Fruit fly (Drosophila melanogaster) whole organism, embryonic: ENCODE measurements around the gene Dpm2.

ENCODE experiments used
- Bgb ChIP-seq: fragments of 200-800 bp; sonication (Bioruptor generic); IDR thresholded peaks from 2 replicates; pipeline ENCODE4 v1.3.6; 2022; ENCODE audit warnings: missing biosample characterization, missing genetic modification characterization; ENCODE audit not compliant: partially characterized antibody
- CG11398 ChIP-seq: fragments of 200-800 bp; sonication (Bioruptor generic); optimal IDR thresholded peaks from 2 replicates; lab custom pipeline; 2016; ENCODE audit warnings: missing biosample characterization, missing genetic modification characterization
- CG12391 ChIP-seq: fragments of 200-800 bp; sonication (Bioruptor generic); optimal IDR thresholded peaks from 3 replicates; lab custom pipeline; 2018; ENCODE audit warnings: missing biosample characterization, mild to moderate bottlenecking, missing genetic modification characterization, moderate library complexity
- CG12942 ChIP-seq: fragments of 200-800 bp; sonication (Bioruptor generic); optimal IDR thresholded peaks from 3 replicates; lab custom pipeline; 2016; ENCODE audit warnings: missing biosample characterization, missing genetic modification characterization
- CG13287 ChIP-seq: fragments of 200-800 bp; sonication (Bioruptor generic); IDR thresholded peaks from 2 replicates; pipeline ENCODE4 v1.3.6; 2022; ENCODE audit warnings: missing biosample characterization, missing genetic modification characterization; ENCODE audit not compliant: partially characterized antibody
- CG15011 ChIP-seq: fragments of 200-800 bp; sonication (Bioruptor generic); optimal IDR thresholded peaks from 3 replicates; lab custom pipeline; 2018; ENCODE audit warnings: missing biosample characterization, mild to moderate bottlenecking, missing genetic modification characterization
- CG15479 ChIP-seq: fragments of 200-800 bp; sonication (Bioruptor generic); optimal IDR thresholded peaks from 3 replicates; lab custom pipeline; 2019; ENCODE audit warnings: missing biosample characterization, mild to moderate bottlenecking, missing genetic modification characterization, moderate library complexity
- CG15514 ChIP-seq: fragments of 200-800 bp; sonication (Bioruptor generic); optimal IDR thresholded peaks from 3 replicates; lab custom pipeline; 2017; ENCODE audit warnings: missing biosample characterization, missing genetic modification characterization, mild to moderate bottlenecking, moderate library complexity, missing genetic modification reagents
- CG1603 ChIP-seq: fragments of 200-800 bp; sonication (Bioruptor generic); optimal IDR thresholded peaks from 2 replicates; lab custom pipeline; 2019; ENCODE audit warnings: missing biosample characterization, mild to moderate bottlenecking, missing genetic modification characterization, moderate library complexity
- CG1792 ChIP-seq: fragments of 200-800 bp; sonication (Bioruptor generic); optimal IDR thresholded peaks from 2 replicates; lab custom pipeline; 2016; ENCODE audit warnings: missing biosample characterization, missing genetic modification characterization
- CG2199 ChIP-seq: fragments of 200-800 bp; sonication (Bioruptor generic); IDR thresholded peaks from 3 replicates; pipeline ENCODE4 v1.3.6; 2022; ENCODE audit warnings: missing biosample characterization, missing genetic modification characterization
- CG2712 ChIP-seq: fragments of 200-800 bp; optimal IDR thresholded peaks from 3 replicates; lab custom pipeline; 2019; ENCODE audit warnings: missing biosample characterization, mild to moderate bottlenecking, missing genetic modification characterization, moderate library complexity
- CG34224 ChIP-seq: fragments of 200-800 bp; sonication (Bioruptor generic); IDR thresholded peaks from 3 replicates; pipeline ENCODE4 v1.3.6; 2022; ENCODE audit warnings: missing biosample characterization, missing genetic modification characterization; ENCODE audit not compliant: partially characterized antibody
- CG4617 ChIP-seq: fragments of 200-800 bp; sonication (Bioruptor generic); optimal IDR thresholded peaks from 3 replicates; lab custom pipeline; 2016; ENCODE audit warnings: missing biosample characterization, missing genetic modification characterization, borderline replicate concordance
- CG6854 ChIP-seq: fragments of 200-800 bp; sonication (Bioruptor generic); optimal IDR thresholded peaks from 3 replicates; lab custom pipeline; 2017; ENCODE audit warnings: missing biosample characterization, mild to moderate bottlenecking, missing genetic modification characterization
- CG7839 ChIP-seq: fragments of 200-800 bp; sonication (Bioruptor generic); optimal IDR thresholded peaks from 3 replicates; lab custom pipeline; 2018; ENCODE audit warnings: missing biosample characterization, mild to moderate bottlenecking, missing genetic modification characterization, moderate library complexity
- CG9797 ChIP-seq: fragments of 200-800 bp; sonication (Bioruptor generic); optimal IDR thresholded peaks from 3 replicates; lab custom pipeline; 2018; ENCODE audit warnings: missing biosample characterization, mild to moderate bottlenecking, missing genetic modification characterization
- Doc3 ChIP-seq: fragments of 200-800 bp; sonication (Bioruptor generic); IDR thresholded peaks from 3 replicates; pipeline ENCODE4 v1.3.6; 2022; ENCODE audit warnings: missing biosample characterization, missing genetic modification characterization; ENCODE audit not compliant: partially characterized antibody
- Ets97D ChIP-seq: fragments of 200-800 bp; sonication (Bioruptor generic); optimal IDR thresholded peaks from 3 replicates; lab custom pipeline; 2016; ENCODE audit warnings: missing biosample characterization, missing genetic modification characterization
- HLH3B ChIP-seq: fragments of 200-800 bp; sonication (Bioruptor generic); IDR thresholded peaks from 2 replicates; pipeline ENCODE4 v1.3.6; 2022; ENCODE audit warnings: missing biosample characterization, missing genetic modification characterization
- MTF-1 ChIP-seq: fragments of 200-800 bp; sonication (Bioruptor generic); optimal IDR thresholded peaks from 2 replicates; lab custom pipeline; 2018; ENCODE audit warnings: missing biosample characterization, mild to moderate bottlenecking, missing genetic modification characterization, borderline replicate concordance
- Med ChIP-seq: fragments of 200-800 bp; sonication (Bioruptor generic); peaks from one replicate; lab custom pipeline; 2016; ENCODE audit warnings: missing biosample characterization, missing genetic modification characterization, mild to moderate bottlenecking, inconsistent platforms, moderate library complexity
- Meics ChIP-seq: fragments of 200-800 bp; sonication (Bioruptor generic); optimal IDR thresholded peaks from 2 replicates; lab custom pipeline; 2017; ENCODE audit warnings: missing biosample characterization, mild to moderate bottlenecking, missing genetic modification characterization
- Neu2 ChIP-seq: fragments of 200-800 bp; sonication (Bioruptor generic); optimal IDR thresholded peaks from 3 replicates; lab custom pipeline; 2016; ENCODE audit warnings: missing biosample characterization, missing genetic modification characterization, borderline replicate concordance
- Opbp ChIP-seq: fragments of 200-800 bp; sonication (Bioruptor generic); IDR thresholded peaks from 3 replicates; pipeline ENCODE4 v1.3.6; 2022; ENCODE audit warnings: missing biosample characterization, missing genetic modification characterization; ENCODE audit not compliant: partially characterized antibody
- Sox100B ChIP-seq: fragments of 200-800 bp; sonication (Bioruptor generic); optimal IDR thresholded peaks from 3 replicates; lab custom pipeline; 2018; ENCODE audit warnings: missing biosample characterization, mild to moderate bottlenecking, missing genetic modification characterization
- Sox102F ChIP-seq: fragments of 200-800 bp; sonication (Bioruptor generic); optimal IDR thresholded peaks from 2 replicates; lab custom pipeline; 2018; ENCODE audit warnings: missing biosample characterization, mild to moderate bottlenecking, missing genetic modification characterization, moderate library complexity
- Ssrp ChIP-seq: fragments of 200-800 bp; sonication (Bioruptor generic); optimal IDR thresholded peaks from 2 replicates; lab custom pipeline; 2018; ENCODE audit warnings: missing biosample characterization, mild to moderate bottlenecking, missing genetic modification characterization, moderate library complexity
- bsh ChIP-seq, 2 experiments: fragments of 200-800 bp; sonication (Bioruptor generic); optimal IDR thresholded peaks; 2 replicates each; lab custom pipeline; 2017 to 2018; ENCODE audit warnings: mild to moderate bottlenecking in 2 of 2, missing biosample characterization in 2 of 2, missing genetic modification characterization in 2 of 2, moderate library complexity in 1 of 2
- chif ChIP-seq, 2 experiments: fragments of 200-800 bp; sonication (Bioruptor generic); optimal IDR thresholded peaks; 3 replicates each; lab custom pipeline; 2016; ENCODE audit warnings: missing biosample characterization in 2 of 2, missing genetic modification characterization in 2 of 2
- chinmo ChIP-seq: fragments of 200-800 bp; sonication (Bioruptor generic); IDR thresholded peaks from 4 replicates; pipeline ENCODE4 v1.3.6; 2022; ENCODE audit warnings: missing biosample characterization, missing genetic modification characterization; ENCODE audit not compliant: partially characterized antibody
- dan ChIP-seq: fragments of 200-800 bp; sonication (Bioruptor generic); IDR thresholded peaks from 2 replicates; pipeline ENCODE4 v1.3.6; 2022; ENCODE audit warnings: missing biosample characterization, missing genetic modification characterization
- fd102C ChIP-seq: fragments of 200-800 bp; sonication (Bioruptor generic); optimal IDR thresholded peaks from 2 replicates; lab custom pipeline; 2018; ENCODE audit warnings: missing biosample characterization, mild to moderate bottlenecking, missing genetic modification characterization, moderate library complexity
- hb ChIP-seq: fragments of 200-800 bp; sonication (Bioruptor generic); IDR thresholded peaks from 3 replicates; pipeline ENCODE4 v1.3.6; 2022; ENCODE audit warnings: missing biosample characterization, missing genetic modification characterization; ENCODE audit not compliant: partially characterized antibody
- lab ChIP-seq: fragments of 200-800 bp; sonication (Bioruptor generic); optimal IDR thresholded peaks from 3 replicates; lab custom pipeline; 2017; ENCODE audit warnings: missing biosample characterization, missing genetic modification characterization, mild to moderate bottlenecking, moderate library complexity, missing genetic modification reagents
- mirr ChIP-seq: fragments of 200-800 bp; sonication (Bioruptor generic); optimal IDR thresholded peaks from 3 replicates; lab custom pipeline; 2018; ENCODE audit warnings: missing biosample characterization, mild to moderate bottlenecking, missing genetic modification characterization
- nmo ChIP-seq: fragments of 200-800 bp; sonication (Bioruptor generic); optimal IDR thresholded peaks from 2 replicates; lab custom pipeline; 2018; ENCODE audit warnings: missing biosample characterization, mild to moderate bottlenecking, missing genetic modification characterization, moderate library complexity
- peb ChIP-seq: fragments of 200-800 bp; sonication (Bioruptor generic); IDR thresholded peaks from 2 replicates; pipeline ENCODE4 v1.3.6; 2022; ENCODE audit warnings: missing biosample characterization, missing genetic modification characterization
- sc ChIP-seq, 3 experiments: fragments of >200 bp in 2 of 3; fragments of 200-800 bp in 1 of 3; sonication (Bioruptor generic) in 1 of 3; optimal IDR thresholded peaks; 2 replicates in 2 of 3; 3 replicates in 1 of 3; lab custom pipeline; 2017; ENCODE audit warnings: mild to moderate bottlenecking in 1 of 3, missing biosample characterization in 1 of 3, missing genetic modification characterization in 1 of 3, missing genetic modification reagents in 1 of 3
- sens ChIP-seq: fragments of 200-800 bp; sonication (Bioruptor generic); peaks from one replicate; lab custom pipeline; 2016; ENCODE audit warnings: missing biosample characterization, missing genetic modification characterization
- tll ChIP-seq, 2 experiments: fragments of 200-800 bp in 1 of 2; fragments of >200 bp in 1 of 2; sonication (Bioruptor generic) in 1 of 2; optimal IDR thresholded peaks; 2 replicates each; lab custom pipeline; 2017 to 2019; ENCODE audit warnings: missing biosample characterization in 2 of 2, missing genetic modification characterization in 2 of 2, mild to moderate bottlenecking in 1 of 2, moderate library complexity in 1 of 2
- unc-4 ChIP-seq: fragments of 200-800 bp; sonication (Bioruptor generic); IDR thresholded peaks from 2 replicates; pipeline ENCODE4 v1.3.6; 2022; ENCODE audit warnings: missing biosample characterization, missing genetic modification characterization; ENCODE audit not compliant: partially characterized antibody
- zen2 ChIP-seq: fragments of 200-800 bp; sonication (Bioruptor generic); IDR thresholded peaks from 3 replicates; pipeline ENCODE4 v1.3.6; 2022; ENCODE audit warnings: missing biosample characterization, missing genetic modification characterization; ENCODE audit not compliant: partially characterized antibody

The Dpm2 gene

dm6 chr3L:3303534-3304459, 15.6 kb upstream of the Dpm2 start, which contains the start of gene ZnT63C (continued):
- TF ChIP-seq Sox102F (GFP tag; lab: Kevin White, UChicago) (no peak), CG4617 (peak; percentile 82), Doc3 (GFP tag; lab: Robert Waterston, UW) (peak; percentile 73), CG34224 (GFP tag; lab: Robert Waterston, UW) (peak; percentile 86), CG6854 (peak; percentile 11), nmo (GFP tag; lab: Kevin White, UChicago) (peak; percentile 34), dan (GFP tag; lab: Robert Waterston, UW) (no peak), Ssrp (tag; lab: Kevin White, UChicago) (no peak), Bgb (GFP tag; lab: Robert Waterston, UW) (peak; percentile 87), chinmo (GFP tag; lab: Robert Waterston, UW) (peak; percentile 89), mirr (GFP tag; lab: Kevin White, UChicago) (peak; percentile 27), zen2 (GFP tag; lab: Robert Waterston, UW) (peak; percentile 82), CG13287 (GFP tag; lab: Robert Waterston, UW) (peak; percentile 85), fd102C (GFP tag; lab: Kevin White, UChicago) (no peak), CG9797 (GFP tag; lab: Kevin White, UChicago) (peak; percentile 82), CG12942 (GFP tag; lab: Kevin White, UChicago) (no peak), peb (GFP tag; lab: Robert Waterston, UW) (no peak), CG12391 (tag; lab: Kevin White, UChicago) (no peak), CG2199 (GFP tag; lab: Robert Waterston, UW) (peak; percentile 49; the same call in 1 of the 3 replicates), Opbp (GFP tag; lab: Robert Waterston, UW) (peak; percentile 84), CG1603 (tag; lab: Kevin White, UChicago) (peak; percentile 63), Ets97D (GFP tag; lab: Kevin White, UChicago) (peak; percentile 7), Meics (peak; percentile 8), CG2712 (tag; lab: Kevin White, UChicago) (peak; percentile 100)
- TF ChIP-seq, all 482 proteins: peak for 101

- TF ChIP-seq CG15479 (peak; percentile 54), MTF-1 (GFP tag; lab: Kevin White, UChicago) (no peak), tll (GFP tag; optimal IDR thresholded peaks at IDR 0.05; lab: Kevin White, UChicago) (peak in 1 of 2 experiments; percentile 25), sc (optimal IDR thresholded peaks at IDR 0.05; lab: Kevin White, UChicago) (no peak), sc (GFP tag; optimal IDR thresholded peaks at IDR 0.05; lab: Kevin White, UChicago) (no peak), HLH3B (GFP tag; lab: Robert Waterston, UW) (no peak), CG15011 (GFP tag; lab: Kevin White, UChicago) (no peak)
Observed at dm6 chr3L:3304740-3305139, 14.6 kb upstream of the Dpm2 start.

dm6 chr3L:3305430-3305829, 13.9 kb upstream of the Dpm2 start:
- TF ChIP-seq CG11398 (peak; percentile 35), bsh (GFP tag; optimal IDR thresholded peaks at IDR 0.05; lab: Kevin White, UChicago) (peak in 1 of 2 experiments; percentile 83), CG15514 (GFP tag; lab: Kevin White, UChicago) (peak; percentile 41), Sox100B (GFP tag; lab: Kevin White, UChicago) (peak; percentile 9), CG1792 (GFP tag; lab: Kevin White, UChicago) (peak; percentile 58), hb (GFP tag; lab: Robert Waterston, UW) (no peak), unc-4 (GFP tag; lab: Robert Waterston, UW) (no peak), CG7839 (tag; lab: Kevin White, UChicago) (peak; percentile 14), lab (GFP tag; lab: Kevin White, UChicago) (peak; percentile 77), Neu2 (GFP tag; lab: Kevin White, UChicago) (no peak), sens (GFP tag; lab: Kevin White, UChicago) (peak; percentile 92), chif (GFP tag; optimal IDR thresholded peaks at IDR 0.05; lab: Kevin White, UChicago) (peak in 1 of 2 experiments; percentile 27), Med (peak; percentile 94)
